Fruit fly (Drosophila melanogaster): ENCODE measurements around the gene CG42346.

Gene CG42346

DNA sequence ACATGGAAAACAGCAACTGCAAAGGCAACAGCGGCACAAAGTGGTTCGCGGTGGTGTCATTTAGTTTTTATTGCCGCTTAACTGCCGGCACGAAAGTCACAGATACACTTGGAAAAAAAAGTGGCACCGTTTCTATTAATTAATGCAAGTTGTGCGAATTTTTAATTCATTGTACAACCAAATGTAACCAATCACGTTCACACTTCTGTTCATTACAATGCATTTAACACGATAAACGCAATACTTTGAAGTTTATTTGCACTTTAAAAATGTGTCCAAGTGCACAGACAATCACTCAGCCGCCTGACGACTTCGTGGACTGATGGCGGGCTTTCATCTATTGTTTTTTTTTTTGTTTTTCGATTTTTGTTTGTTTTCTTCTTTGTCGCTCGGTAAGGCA, 1.3 kb downstream of the CG42346 start (continued):
- TF ChIP-seq Gug (GFP tag; IDR thresholded peaks at IDR 0.05) (peak; percentile 91), Eip75B (GFP tag; optimal IDR thresholded peaks at IDR 0.05) (peak; percentile 72), CG6276 (GFP tag; optimal IDR thresholded peaks at IDR 0.05) (peak; percentile 82), CG6163 (GFP tag; IDR thresholded peaks at IDR 0.05) (peak; percentile 88), CG7368 (GFP tag; optimal IDR thresholded peaks at IDR 0.05) (peak; percentile 76), Sox102F (GFP tag; optimal IDR thresholded peaks at IDR 0.05) (peak; percentile 54), CG15336 (GFP tag; IDR thresholded peaks at IDR 0.05) (peak; percentile 91), CG6808 (GFP tag; optimal IDR thresholded peaks at IDR 0.05) (peak; percentile 42), Ets21C (GFP tag; optimal IDR thresholded peaks at IDR 0.05) (peak; percentile 30), ss (GFP tag; optimal IDR thresholded peaks at IDR 0.05) (peak; percentile 10 to 35), CG34406 (GFP tag; optimal IDR thresholded peaks at IDR 0.05) (peak; percentile 69), acj6 (GFP tag; optimal IDR thresholded peaks at IDR 0.05) (peak; percentile 80), OdsH (GFP tag; optimal IDR thresholded peaks at IDR 0.05) (peak; percentile 83), Eip93F (GFP tag; optimal IDR thresholded peaks at IDR 0.05) (no peak), Smox (GFP tag; optimal IDR thresholded peaks at IDR 0.05) (peak; percentile 55), CG8319 (GFP tag; optimal IDR thresholded peaks at IDR 0.05) (peak; percentile 49), dac (GFP tag; optimal IDR thresholded peaks at IDR 0.05) (peak; percentile 84), fd85E (GFP tag; optimal IDR thresholded peaks at IDR 0.05) (peak; percentile 11), Hr4 (GFP tag; optimal IDR thresholded peaks at IDR 0.05) (peak; percentile 91), CG8119 (GFP tag; IDR thresholded peaks at IDR 0.05) (peak; percentile 92), fd59A (GFP tag; optimal IDR thresholded peaks at IDR 0.05) (peak; percentile 77), achi (GFP tag; optimal IDR thresholded peaks at IDR 0.05) (peak; percentile 82), net (GFP tag; optimal IDR thresholded peaks at IDR 0.05) (peak; percentile 86), cyc (GFP tag; optimal IDR thresholded peaks at IDR 0.05) (peak; percentile 69), Hr38 (GFP tag; optimal IDR thresholded peaks at IDR 0.05) (no peak), Lpt (GFP tag; optimal IDR thresholded peaks at IDR 0.05) (peak; percentile 84), CG1621 (tag; optimal IDR thresholded peaks at IDR 0.05) (peak; percentile 78), CG11762 (GFP tag; optimal IDR thresholded peaks at IDR 0.05; ENCODE audit: insufficient read depth) (peak; percentile 64), Sox14 (GFP tag; optimal IDR thresholded peaks at IDR 0.05) (peak; percentile 76), CG9139 (GFP tag; optimal IDR thresholded peaks at IDR 0.05) (no peak), CG10631 (GFP tag; optimal IDR thresholded peaks at IDR 0.05) (peak; percentile 82), Hr39 (GFP tag; optimal IDR thresholded peaks at IDR 0.05) (peak; percentile 60), CG6792 (GFP tag; optimal IDR thresholded peaks at IDR 0.05) (peak; percentile 76)

DNA sequence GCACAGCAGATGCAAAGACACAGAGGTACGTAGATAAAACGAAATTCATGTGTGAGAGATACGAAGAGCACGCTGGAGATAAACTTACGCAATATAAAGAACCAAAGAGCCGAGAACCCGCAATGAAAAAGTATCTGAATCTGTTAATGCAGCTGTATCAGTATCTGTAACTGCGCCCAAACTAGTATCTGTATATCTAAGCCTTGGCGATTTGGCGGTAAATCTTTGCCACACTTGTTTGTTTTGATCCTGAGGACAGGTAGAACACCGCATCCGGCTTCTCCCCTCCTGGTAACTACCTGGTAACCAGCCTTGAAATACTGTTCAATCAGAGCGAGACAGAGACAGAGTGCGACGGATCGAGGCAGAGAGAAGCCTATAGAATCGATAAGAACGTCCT, 4.2 kb downstream of the CG42346 start:
- TF ChIP-seq CG4318 (GFP tag; optimal IDR thresholded peaks at IDR 0.05) (no peak), Gug (GFP tag; IDR thresholded peaks at IDR 0.05) (no peak), eg (GFP tag; IDR thresholded peaks at IDR 0.05) (no peak), Blimp-1 (GFP tag; optimal IDR thresholded peaks at IDR 0.05) (no peak), Ets21C (GFP tag; optimal IDR thresholded peaks at IDR 0.05) (no peak), net (GFP tag; optimal IDR thresholded peaks at IDR 0.05) (no peak), ss (GFP tag; optimal IDR thresholded peaks at IDR 0.05) (no peak), lz (GFP tag; optimal IDR thresholded peaks at IDR 0.05) (no peak), CG11762 (GFP tag; optimal IDR thresholded peaks at IDR 0.05; ENCODE audit: insufficient read depth) (no peak), Sox15 (GFP tag; optimal IDR thresholded peaks at IDR 0.05) (no peak), salr (GFP tag; optimal IDR thresholded peaks at IDR 0.05) (no peak), CG6854 (GFP tag; optimal IDR thresholded peaks at IDR 0.05) (no peak), CG9139 (GFP tag; optimal IDR thresholded peaks at IDR 0.05) (no peak), CG7368 (GFP tag; optimal IDR thresholded peaks at IDR 0.05) (no peak), CG15336 (GFP tag; IDR thresholded peaks at IDR 0.05) (no peak), pdm3 (GFP tag; optimal IDR thresholded peaks at IDR 0.05) (no peak), esn (GFP tag; optimal IDR thresholded peaks at IDR 0.05) (no peak), OdsH (GFP tag; optimal IDR thresholded peaks at IDR 0.05) (no peak), CG3919 (GFP tag; optimal IDR thresholded peaks at IDR 0.05) (no peak)
